Fruit fly (Drosophila melanogaster): ENCODE results near the gene eff.

Gene eff

DNA sequence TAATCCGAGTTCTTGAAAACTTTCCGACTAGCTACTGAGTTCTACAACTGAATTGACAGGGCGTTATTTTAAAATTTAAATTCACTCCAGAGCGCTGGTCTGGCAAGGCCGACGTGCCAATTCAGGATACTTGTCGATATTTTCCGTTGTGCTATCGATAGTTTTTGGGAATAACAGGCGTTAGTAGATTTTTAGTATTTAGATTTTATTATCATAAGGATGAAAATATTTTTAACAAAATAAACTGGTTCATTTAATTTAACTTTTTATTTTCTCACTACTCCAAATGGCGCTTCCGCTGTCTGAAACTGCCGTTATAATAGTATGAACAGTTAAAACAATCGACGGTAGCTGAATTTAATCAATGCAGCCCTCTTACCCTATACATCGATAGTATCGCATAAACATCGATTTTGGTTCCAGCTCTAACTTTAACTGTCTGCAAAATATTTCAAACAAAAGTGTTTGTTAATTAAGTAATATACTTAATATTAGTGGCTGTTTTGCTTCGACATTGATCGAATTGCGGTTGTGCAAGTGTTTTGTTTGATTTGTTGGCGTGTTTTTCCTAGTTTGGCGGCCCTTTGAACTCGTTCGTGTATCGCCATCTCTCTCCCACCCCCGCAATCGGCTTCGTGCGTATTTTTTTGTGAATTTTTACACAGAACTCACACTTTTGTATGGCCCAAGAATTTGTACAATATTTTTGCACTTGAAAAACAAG is at the start of gene eff, which contains the start of gene jvl (continued):
- no peak for TF ChIP-seq fd102C (GFP tag; optimal IDR thresholded peaks at IDR 0.05)
- TF ChIP-seq Sox102F (GFP tag; optimal IDR thresholded peaks at IDR 0.05), result peak; percentile 40
- TF ChIP-seq CG10654 (GFP tag; optimal IDR thresholded peaks at IDR 0.05), result peak; percentile 7
- peak; percentile 94 for TF ChIP-seq amos (GFP tag; IDR thresholded peaks at IDR 0.05; ENCODE audit: partially characterized antibody)
- TF ChIP-seq CG13287 (GFP tag; IDR thresholded peaks at IDR 0.05; ENCODE audit: partially characterized antibody), result peak; percentile 98
- TF ChIP-seq CG32532 (GFP tag; IDR thresholded peaks at IDR 0.05), result peak; percentile 50; the same call in 1 of the 2 replicates
- TF ChIP-seq p53 (GFP tag; optimal IDR thresholded peaks at IDR 0.05), result no peak
- TF ChIP-seq CG2199 (GFP tag; IDR thresholded peaks at IDR 0.05), result no peak
- TF ChIP-seq CG1832 (GFP tag; optimal IDR thresholded peaks at IDR 0.05), result peak; percentile 41
- no peak for TF ChIP-seq CG10274 (GFP tag; optimal IDR thresholded peaks at IDR 0.05)
- TF ChIP-seq Blimp-1 (GFP tag; optimal IDR thresholded peaks at IDR 0.05), result peak; percentile 28
- TF ChIP-seq CG13894 (tag; optimal IDR thresholded peaks at IDR 0.05), result no peak
- no peak for TF ChIP-seq Hr78 (GFP tag; optimal IDR thresholded peaks at IDR 0.05)
- TF ChIP-seq CG2889 (GFP tag; IDR thresholded peaks at IDR 0.05), result no peak
- no peak for TF ChIP-seq Abd-B (GFP tag; optimal IDR thresholded peaks at IDR 0.05)
- peak; percentile 0 for TF ChIP-seq Mad (GFP tag; optimal IDR thresholded peaks at IDR 0.05)
- TF ChIP-seq tap (tag; optimal IDR thresholded peaks at IDR 0.05), result peak; percentile 20
- TF ChIP-seq Six4 (GFP tag; optimal IDR thresholded peaks at IDR 0.05), result peak; percentile 12
- TF ChIP-seq Fer3 (tag; optimal IDR thresholded peaks at IDR 0.05), result peak; percentile 14
- TF ChIP-seq CG8944 (GFP tag; optimal IDR thresholded peaks at IDR 0.05), result peak; percentile 2
- TF ChIP-seq NFAT (GFP tag; IDR thresholded peaks at IDR 0.05), result peak; percentile 50; the same call in 1 of the 2 replicates
- TF ChIP-seq nerfin-1 (tag; optimal IDR thresholded peaks at IDR 0.05), result peak; percentile 18
- TF ChIP-seq zen2 (GFP tag; IDR thresholded peaks at IDR 0.05; ENCODE audit: partially characterized antibody), result peak; percentile 96
- TF ChIP-seq CG10267 (tag; optimal IDR thresholded peaks at IDR 0.05), result no peak
- no peak for TF ChIP-seq D (optimal IDR thresholded peaks at IDR 0.05)
- TF ChIP-seq D (GFP tag; optimal IDR thresholded peaks at IDR 0.05), result no peak
- TF ChIP-seq CG8765 (GFP tag; IDR thresholded peaks at IDR 0.05), result peak; percentile 26; the same call in 1 of the 2 replicates
- TF ChIP-seq klu (GFP tag; IDR thresholded peaks at IDR 0.05), result peak; percentile 68
- no peak for TF ChIP-seq Oaz (GFP tag; IDR thresholded peaks at IDR 0.05)
- peak; percentile 70 for TF ChIP-seq CG12391 (tag; optimal IDR thresholded peaks at IDR 0.05)
- no peak for TF ChIP-seq otp (GFP tag; IDR thresholded peaks at IDR 0.05)
- peak; percentile 58 for TF ChIP-seq vfl (GFP tag; optimal IDR thresholded peaks at IDR 0.05)
- peak; percentile 38 for TF ChIP-seq Chrac-16 (GFP tag; optimal IDR thresholded peaks at IDR 0.05)
- peak; percentile 63 for TF ChIP-seq Hsf (GFP tag; optimal IDR thresholded peaks at IDR 0.05)
- TF ChIP-seq CG6654 (GFP tag; optimal IDR thresholded peaks at IDR 0.05), result no peak
- TF ChIP-seq chif (GFP tag; optimal IDR thresholded peaks at IDR 0.05), result no peak
- peak; percentile 19 for TF ChIP-seq CG18011 (GFP tag; optimal IDR thresholded peaks at IDR 0.05)
- no peak for TF ChIP-seq CG10366 (GFP tag; IDR thresholded peaks at IDR 0.05)
- no peak for TF ChIP-seq CG3163 (GFP tag; optimal IDR thresholded peaks at IDR 0.05)
- TF ChIP-seq CG15514 (GFP tag; optimal IDR thresholded peaks at IDR 0.05), result peak; percentile 90
- TF ChIP-seq Rfx (GFP tag; IDR thresholded peaks at IDR 0.05), result peak; percentile 74
- TF ChIP-seq psq (GFP tag; optimal IDR thresholded peaks at IDR 0.05), result peak; percentile 3
- peak; percentile 98 for TF ChIP-seq unc-4 (GFP tag; IDR thresholded peaks at IDR 0.05; ENCODE audit: partially characterized antibody)
- peak; percentile 17 for TF ChIP-seq CG13624 (GFP tag; optimal IDR thresholded peaks at IDR 0.05)
- TF ChIP-seq tna (GFP tag; IDR thresholded peaks at IDR 0.05; ENCODE audit: partially characterized antibody), result peak; percentile 84
- peak; percentile 52; the same call in 1 of the 2 replicates for TF ChIP-seq CG10321 (GFP tag; IDR thresholded peaks at IDR 0.05)
- TF ChIP-seq GATAe (GFP tag; conservative IDR thresholded peaks at IDR 0.05), result 0 out of 2 replicates have a peak, but pooled peaks have one; percentile 25
- TF ChIP-seq da (GFP tag; optimal IDR thresholded peaks at IDR 0.05), result no peak
- TF ChIP-seq CG16813 (GFP tag; IDR thresholded peaks at IDR 0.05; ENCODE audit: partially characterized antibody), result peak; percentile 97

Data from whole organism, embryonic.